Worm (Caenorhabditis elegans): Measurements from ENCODE around the gene rad-54.L2.

The rad-54.L2 gene

DNA sequence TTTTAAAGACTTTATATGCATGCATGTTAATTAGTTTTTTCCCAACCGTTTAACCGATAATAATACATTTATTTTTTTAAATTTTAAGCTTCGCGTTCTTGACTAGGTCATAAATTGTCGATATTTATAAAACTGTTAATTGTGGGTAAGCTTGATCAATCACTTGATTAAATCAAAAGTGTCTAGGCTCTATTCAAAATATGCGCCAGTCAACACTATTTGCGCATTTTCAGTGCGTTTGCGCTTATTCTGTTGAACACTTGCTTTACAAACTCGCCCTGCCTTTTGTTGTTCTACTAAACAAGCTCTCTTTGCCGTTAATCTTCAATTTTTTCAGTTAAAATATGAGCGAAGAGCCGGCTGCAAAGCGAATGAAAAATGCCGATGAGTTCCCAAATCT, 2.7 kb upstream of the rad-54.L2 start, which contains the start of gene spr-2 (continued):
- TF ChIP-seq lin-13 (GFP tag; optimal IDR thresholded peaks at IDR 0.05) (peak; percentile 42), zip-4 (GFP tag; optimal IDR thresholded peaks at IDR 0.05) (no peak), C34B4.2 (tag; optimal IDR thresholded peaks at IDR 0.05) (no peak)

DNA sequence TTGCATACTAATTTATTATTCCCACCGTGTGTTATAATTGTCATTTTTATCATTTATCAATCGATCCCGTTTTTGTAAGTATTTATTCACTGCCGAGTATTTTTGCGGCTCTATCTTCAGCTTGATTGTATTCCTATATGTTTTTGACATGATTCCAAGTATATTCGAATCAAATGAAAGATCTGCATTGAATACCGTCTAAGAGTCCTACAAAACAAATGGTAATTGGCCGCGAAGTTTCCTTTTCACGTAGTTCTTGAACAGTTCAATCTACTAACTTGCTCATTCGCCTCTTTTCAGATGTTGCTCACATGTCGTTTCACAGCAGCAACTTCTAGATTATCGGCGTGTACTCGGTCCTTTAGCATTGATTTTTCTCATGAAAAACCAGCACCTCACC, 1.3 kb upstream of the rad-54.L2 start, which contains the start of gene C27B7.2:
C27B7.2 (plus strand) TSS at position 301 of the 400 bp plus-strand sequence.
- no peak for TF ChIP-seq vab-15 (tag; optimal IDR thresholded peaks at IDR 0.05)
- TF ChIP-seq dpl-1 (GFP tag; optimal IDR thresholded peaks at IDR 0.05) = no peak
- no peak for TF ChIP-seq efl-1 (optimal IDR thresholded peaks at IDR 0.05)
- no peak for TF ChIP-seq efl-1 (GFP tag; optimal IDR thresholded peaks at IDR 0.05 in 1 of 2)
- TF ChIP-seq zip-4 (GFP tag; optimal IDR thresholded peaks at IDR 0.05) = no peak
- no peak for TF ChIP-seq jun-1 (tag; optimal IDR thresholded peaks at IDR 0.05)
- TF ChIP-seq sup-37 (GFP tag; optimal IDR thresholded peaks at IDR 0.05) = no peak
- no peak for TF ChIP-seq sptf-1 (tag; optimal IDR thresholded peaks at IDR 0.05)
- TF ChIP-seq xbp-1 (tag; optimal IDR thresholded peaks at IDR 0.05) = no peak
- TF ChIP-seq hlh-4 (tag; optimal IDR thresholded peaks at IDR 0.05) = no peak
- TF ChIP-seq nhr-90 (tag; optimal IDR thresholded peaks at IDR 0.05; ENCODE audit: poor library complexity) = no peak
- TF ChIP-seq unc-86 (tag; optimal IDR thresholded peaks at IDR 0.05) = no peak
- no peak for TF ChIP-seq nhr-84 (tag; optimal IDR thresholded peaks at IDR 0.05)
- no peak for TF ChIP-seq pax-3 (tag; optimal IDR thresholded peaks at IDR 0.05)

DNA sequence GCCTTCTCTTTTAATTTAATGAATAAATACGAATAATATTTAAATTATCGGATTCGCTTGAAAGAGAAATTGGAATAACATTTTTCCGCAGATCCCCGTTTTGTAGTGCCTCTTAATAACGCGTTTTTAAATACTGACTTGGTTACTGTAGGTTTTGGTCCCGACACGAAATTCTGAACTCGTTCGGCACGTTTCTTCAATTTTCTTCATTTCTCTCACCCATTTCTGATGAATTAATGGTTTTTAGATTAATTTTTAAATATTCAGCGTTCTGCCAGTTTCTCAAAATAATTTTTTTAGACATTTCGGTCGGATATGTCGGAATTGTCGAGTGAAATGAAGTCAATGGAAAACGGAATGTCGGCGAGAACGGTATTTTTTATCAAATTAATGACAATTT, 7.5 kb downstream of the rad-54.L2 start, which contains the start of gene C27B7.5:
C27B7.5 (plus strand) TSS at position 301 of the 400 bp plus-strand sequence.
- TF ChIP-seq F16B12.6 (tag; optimal IDR thresholded peaks at IDR 0.05) (no peak), nhr-20 (tag; optimal IDR thresholded peaks at IDR 0.05) (no peak), snu-23 (GFP tag; optimal IDR thresholded peaks at IDR 0.05) (no peak), pax-3 (tag; optimal IDR thresholded peaks at IDR 0.05) (no peak), mab-9 (GFP tag; IDR thresholded peaks at IDR 0.05) (no peak), ztf-4 (tag; optimal IDR thresholded peaks at IDR 0.05) (no peak), elt-2 (tag; optimal IDR thresholded peaks at IDR 0.05) (no peak)

DNA sequence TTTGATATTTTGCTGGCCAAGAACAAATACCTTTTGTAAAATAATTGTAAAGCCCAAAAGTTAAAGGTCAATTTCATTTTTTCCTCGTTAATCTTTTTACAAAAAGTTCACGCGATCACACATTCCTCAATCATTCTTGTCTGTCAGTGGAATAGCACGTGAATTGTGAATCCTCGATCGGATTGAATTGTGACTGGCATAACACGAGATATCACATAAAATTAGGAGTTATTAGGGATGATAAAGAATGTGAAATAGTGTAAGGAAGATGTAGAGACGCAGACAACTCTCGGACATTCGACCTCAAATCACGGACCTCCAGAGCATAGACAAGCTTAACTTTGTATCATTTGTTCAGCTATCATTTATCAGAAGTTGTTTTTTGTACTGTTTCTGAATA, 12.3 kb downstream of the rad-54.L2 start, which contains the start of gene C27B7.6:
C27B7.6 (minus strand) TSS at position 182 of the 400 bp plus-strand sequence.
- TF ChIP-seq rnt-1 (tag; optimal IDR thresholded peaks at IDR 0.05) = peak; percentile 40
- no peak for TF ChIP-seq nhr-90 (tag; optimal IDR thresholded peaks at IDR 0.05; ENCODE audit: poor library complexity)
- peak; percentile 24 for TF ChIP-seq snu-23 (GFP tag; optimal IDR thresholded peaks at IDR 0.05)
- no peak for TF ChIP-seq nhr-77 (tag; optimal IDR thresholded peaks at IDR 0.05)
- no peak for TF ChIP-seq sptf-1 (tag; optimal IDR thresholded peaks at IDR 0.05)
- no peak for TF ChIP-seq vab-15 (tag; optimal IDR thresholded peaks at IDR 0.05)
- no peak for TF ChIP-seq efl-1 (optimal IDR thresholded peaks at IDR 0.05)
- peak in 1 of 2 experiments; percentile 83 for TF ChIP-seq efl-1 (GFP tag; optimal IDR thresholded peaks at IDR 0.05 in 1 of 2)
- no peak for TF ChIP-seq egl-27 (tag; optimal IDR thresholded peaks at IDR 0.05)
- TF ChIP-seq jun-1 (tag; optimal IDR thresholded peaks at IDR 0.05) = no peak
- no peak for TF ChIP-seq fkh-4 (tag; optimal IDR thresholded peaks at IDR 0.05; ENCODE audit: borderline replicate concordance)
- peak; percentile 14 for TF ChIP-seq unc-130 (tag; optimal IDR thresholded peaks at IDR 0.05)
- TF ChIP-seq C16A3.4 (tag; optimal IDR thresholded peaks at IDR 0.05) = no peak
- TF ChIP-seq sup-37 (GFP tag; optimal IDR thresholded peaks at IDR 0.05) = no peak
- no peak for TF ChIP-seq pqm-1 (tag; optimal IDR thresholded peaks at IDR 0.05)
- peak; percentile 62 for TF ChIP-seq nhr-71 (tag; optimal IDR thresholded peaks at IDR 0.05)

DNA sequence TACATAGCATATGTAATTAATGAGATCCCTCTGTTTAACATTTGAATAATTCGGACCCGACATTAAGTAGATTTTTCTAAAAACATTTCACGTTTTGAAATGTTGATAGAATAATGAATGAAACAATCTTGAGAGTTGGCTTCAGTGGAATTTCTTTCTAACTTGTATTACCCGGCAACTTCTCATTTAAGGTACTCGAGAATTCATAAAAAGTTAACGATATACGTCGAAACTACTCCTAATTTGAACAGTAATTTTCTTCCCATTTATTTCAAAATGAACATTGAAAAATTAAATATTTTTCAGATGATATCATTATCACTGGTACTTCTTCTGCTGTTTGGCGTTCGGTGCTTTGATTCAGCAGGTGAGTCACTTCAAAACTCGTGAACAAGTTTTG, 12.9 kb downstream of the rad-54.L2 start, which contains the start of gene C27B7.7:
C27B7.7 (plus strand) TSS at position 301 of the 400 bp plus-strand sequence.
- no peak for TF ChIP-seq nhr-11 (tag; optimal IDR thresholded peaks at IDR 0.05)
- no peak for TF ChIP-seq sox-4 (tag; optimal IDR thresholded peaks at IDR 0.05)
- TF ChIP-seq F16B12.6 (tag; optimal IDR thresholded peaks at IDR 0.05) = no peak
- TF ChIP-seq hpl-2 (GFP tag; optimal IDR thresholded peaks at IDR 0.05) = no peak
- TF ChIP-seq isw-1 (GFP tag; IDR thresholded peaks at IDR 0.05) = no peak
- TF ChIP-seq mep-1 (tag; optimal IDR thresholded peaks at IDR 0.05) = no peak
- TF ChIP-seq rnt-1 (tag; optimal IDR thresholded peaks at IDR 0.05) = no peak
- no peak for TF ChIP-seq lin-15B (tag; optimal IDR thresholded peaks at IDR 0.05)
- TF ChIP-seq mef-2 (tag; optimal IDR thresholded peaks at IDR 0.05) = no peak
- TF ChIP-seq snpc-4 (tag; optimal IDR thresholded peaks at IDR 0.05) = no peak
- no peak for TF ChIP-seq fkh-10 (GFP tag; optimal IDR thresholded peaks at IDR 0.05)
- TF ChIP-seq aly-2 (tag; optimal IDR thresholded peaks at IDR 0.05) = no peak
- no peak for TF ChIP-seq nhr-19 (GFP tag; conservative IDR thresholded peaks at IDR 0.05)
- no peak for TF ChIP-seq aha-1 (tag; optimal IDR thresholded peaks at IDR 0.05)

Data from whole organism, L1 larva.